Fruit fly (Drosophila melanogaster) Kc167 (cell line): ENCODE data around the gene CG15429.

Experiments used
- Myc ChIP-seq: fragments of >200 bp; optimal IDR thresholded peaks from 2 replicates; lab custom pipeline; 2017; ENCODE audit warnings: missing external identifiers
- Sin3A ChIP-seq: fragments of >200 bp; optimal IDR thresholded peaks from 2 replicates; lab custom pipeline; 2018; ENCODE audit warnings: missing external identifiers
- h ChIP-seq: fragments of >200 bp; optimal IDR thresholded peaks from 3 replicates; lab custom pipeline; 2018; ENCODE audit warnings: missing external identifiers
- insv ChIP-seq: fragments of >200 bp; optimal IDR thresholded peaks from 3 replicates; lab custom pipeline; 2018; ENCODE audit warnings: missing external identifiers
- psq ChIP-seq: fragments of >200 bp; optimal IDR thresholded peaks from 2 replicates; lab custom pipeline; 2017; ENCODE audit warnings: missing external identifiers
- ttk ChIP-seq: sonication (Bioruptor generic); optimal IDR thresholded peaks from 2 replicates; lab custom pipeline; 2017; ENCODE audit warnings: missing external identifiers

The CG15429 gene

dm6 chr2L:4365792-4366326, 13.1 kb downstream of the CG15429 start:
- TF ChIP-seq Myc (lab: Kevin White, UChicago) = no peak
- no peak for TF ChIP-seq Sin3A (lab: Kevin White, UChicago)
- no peak for TF ChIP-seq psq (lab: Kevin White, UChicago)
- no peak for TF ChIP-seq insv
- TF ChIP-seq h (lab: Kevin White, UChicago) = no peak
- TF ChIP-seq ttk (lab: Kevin White, UChicago) = no peak

dm6 chr2L:4366652-4367051, 13.9 kb downstream of the CG15429 start:
- TF ChIP-seq Sin3A (lab: Kevin White, UChicago) = no peak
- TF ChIP-seq insv = no peak
- TF ChIP-seq psq (lab: Kevin White, UChicago) = no peak
- TF ChIP-seq ttk (lab: Kevin White, UChicago) = no peak
- TF ChIP-seq h (lab: Kevin White, UChicago) = no peak
- TF ChIP-seq Myc (lab: Kevin White, UChicago) = no peak

DNA sequence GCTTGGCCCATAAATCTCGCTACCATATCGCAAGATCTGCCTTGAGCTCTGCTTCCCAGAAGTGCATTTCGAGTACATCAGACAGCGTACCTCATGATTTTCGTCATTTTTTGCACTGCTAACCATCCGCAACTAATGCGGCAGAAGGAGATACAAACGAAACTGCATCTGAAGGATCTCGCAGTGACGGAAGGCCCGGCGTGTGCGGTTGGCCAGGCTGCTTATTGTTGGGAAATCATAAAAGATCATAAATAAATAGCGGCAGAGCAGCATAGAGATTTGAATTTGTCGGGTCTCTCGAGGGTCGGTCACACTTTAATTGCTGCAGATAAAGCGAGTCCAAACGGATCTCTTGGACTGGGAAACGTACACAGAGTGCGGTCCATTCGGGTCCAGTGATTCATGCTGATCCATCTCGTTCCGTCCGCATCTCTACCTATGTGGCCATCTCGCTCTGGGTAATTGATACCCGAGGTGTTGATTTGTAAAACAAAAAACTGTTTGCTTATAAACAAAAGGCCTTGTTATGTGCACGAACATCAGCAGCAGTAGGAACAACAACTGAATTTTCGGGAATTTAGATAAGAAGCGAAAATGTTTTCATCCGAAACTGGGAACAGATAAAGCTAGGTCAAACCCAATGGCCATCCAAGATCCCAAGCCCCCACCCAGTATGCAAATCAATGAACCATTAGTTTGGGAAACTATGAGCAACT, 15.9 kb downstream of the CG15429 start:
- TF ChIP-seq psq (lab: Kevin White, UChicago) = no peak
- TF ChIP-seq insv = no peak
- TF ChIP-seq Myc (lab: Kevin White, UChicago) = no peak
- no peak for TF ChIP-seq Sin3A (lab: Kevin White, UChicago)

- TF ChIP-seq ttk (lab: Kevin White, UChicago) (no peak), h (lab: Kevin White, UChicago) (no peak), Sin3A (lab: Kevin White, UChicago) (no peak), psq (lab: Kevin White, UChicago) (no peak), Myc (lab: Kevin White, UChicago) (no peak), insv (no peak)
These were observed 17.3 kb downstream of the CG15429 start for dm6 chr2L:4370007-4370521.

DNA sequence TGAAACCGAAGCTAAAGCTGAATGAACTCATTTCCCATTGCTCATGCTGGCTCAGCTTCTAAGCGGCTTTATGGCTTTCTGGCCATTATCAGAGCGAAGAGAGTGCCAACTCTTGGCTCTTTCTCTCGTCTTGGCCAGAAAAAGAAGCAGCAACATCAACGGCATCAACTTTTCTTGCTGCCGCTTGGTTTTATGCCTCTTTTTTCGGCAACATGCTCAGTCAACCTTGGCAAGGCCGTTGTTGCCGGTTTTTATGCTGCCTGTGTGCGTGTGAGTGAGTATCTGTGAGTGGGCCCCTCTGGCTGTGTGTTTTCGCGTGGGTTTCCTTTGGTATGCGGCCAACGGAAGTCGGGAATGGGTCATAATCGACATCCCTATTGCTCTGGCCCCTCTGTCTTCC, 17.8 kb downstream of the CG15429 start:
- TF ChIP-seq Myc (lab: Kevin White, UChicago) (no peak), psq (lab: Kevin White, UChicago) (no peak), insv (no peak), h (lab: Kevin White, UChicago) (no peak), Sin3A (lab: Kevin White, UChicago) (no peak), ttk (lab: Kevin White, UChicago) (no peak)

dm6 chr2L:4371516-4372136, 18.9 kb downstream of the CG15429 start:
- no peak for TF ChIP-seq ttk (lab: Kevin White, UChicago)
- TF ChIP-seq psq (lab: Kevin White, UChicago) = no peak
- no peak for TF ChIP-seq insv
- no peak for TF ChIP-seq Myc (lab: Kevin White, UChicago)
- TF ChIP-seq Sin3A (lab: Kevin White, UChicago) = no peak
- TF ChIP-seq h (lab: Kevin White, UChicago) = no peak

- TF ChIP-seq Sin3A (lab: Kevin White, UChicago) (no peak), psq (lab: Kevin White, UChicago) (no peak), h (lab: Kevin White, UChicago) (no peak), insv (no peak), Myc (lab: Kevin White, UChicago) (no peak), ttk (lab: Kevin White, UChicago) (no peak)
These were observed 20.2 kb downstream of the CG15429 start for dm6 chr2L:4372802-4373570.

DNA sequence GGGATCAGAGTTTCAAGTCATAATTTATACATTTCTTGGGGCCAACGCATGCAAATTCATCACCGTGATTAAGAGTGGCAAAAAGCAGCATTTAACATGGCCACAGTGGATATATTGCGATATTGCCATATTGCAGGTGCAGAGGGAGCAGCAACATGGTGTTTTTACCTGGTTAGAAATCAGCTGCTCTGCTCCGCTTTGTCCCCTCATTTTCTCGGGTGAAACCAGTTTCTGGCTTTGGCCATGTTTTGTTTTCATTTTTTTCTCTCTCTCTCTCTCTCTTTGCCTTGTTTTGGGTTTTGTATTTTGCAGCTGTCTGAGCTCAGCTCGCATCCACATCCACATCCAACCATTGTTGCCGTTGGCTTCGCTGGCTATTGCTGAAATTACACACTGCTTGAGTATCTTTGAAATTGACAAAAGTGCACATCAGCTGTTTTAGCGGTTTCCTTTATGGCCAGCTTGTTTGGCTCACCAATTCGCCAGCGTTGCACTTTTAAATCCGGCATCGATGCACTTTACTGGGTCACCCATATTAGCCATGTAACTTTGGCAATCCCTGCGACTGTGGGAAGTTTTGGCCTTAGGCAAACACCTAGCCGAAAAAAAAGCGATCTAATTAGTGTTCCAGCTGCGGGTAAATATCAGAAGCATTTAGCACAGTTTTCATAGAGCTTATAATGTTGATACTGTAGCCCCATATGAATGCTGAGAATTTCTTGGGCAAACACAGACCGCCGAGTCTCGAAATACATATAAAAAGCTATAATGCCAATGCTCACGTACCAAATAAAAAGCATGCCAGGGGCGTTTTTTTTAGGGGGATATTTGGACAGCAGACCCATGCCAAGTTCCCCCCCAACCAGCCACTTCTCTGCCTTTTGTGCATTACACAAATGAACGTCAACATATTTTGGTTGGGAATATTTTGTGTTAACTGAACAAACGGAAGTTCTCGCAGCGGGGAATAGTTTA, 22.5 kb downstream of the CG15429 start:
- no peak for TF ChIP-seq psq (lab: Kevin White, UChicago)
- no peak for TF ChIP-seq h (lab: Kevin White, UChicago)
- TF ChIP-seq Sin3A (lab: Kevin White, UChicago) = no peak
- TF ChIP-seq insv = no peak
- TF ChIP-seq Myc (lab: Kevin White, UChicago) = no peak
- no peak for TF ChIP-seq ttk (lab: Kevin White, UChicago)

- TF ChIP-seq psq (lab: Kevin White, UChicago) (no peak), Sin3A (lab: Kevin White, UChicago) (no peak), h (lab: Kevin White, UChicago) (no peak), ttk (lab: Kevin White, UChicago) (no peak), insv (no peak), Myc (lab: Kevin White, UChicago) (no peak)
These were observed 25.0 kb downstream of the CG15429 start for dm6 chr2L:4377747-4378146.

DNA sequence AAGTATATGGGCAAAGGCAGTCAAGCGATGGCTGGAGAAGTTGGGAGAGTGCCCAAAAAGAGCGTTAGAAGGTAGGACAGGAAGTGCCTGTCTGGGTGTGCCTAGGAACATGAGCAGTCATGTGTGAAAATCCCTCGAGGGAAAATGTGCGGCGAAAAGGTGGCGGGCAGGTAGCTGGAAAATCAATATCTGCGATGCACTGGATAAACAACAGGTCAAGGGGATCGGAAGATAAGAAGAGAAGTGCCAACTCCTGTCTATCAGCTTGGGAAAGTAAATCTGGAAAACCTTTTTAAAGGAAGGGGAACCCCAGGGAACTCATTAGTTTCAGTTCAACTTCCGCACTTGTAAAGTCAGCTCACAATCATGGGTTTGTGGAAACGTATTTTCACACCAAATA, 25.6 kb downstream of the CG15429 start:
- no peak for TF ChIP-seq psq (lab: Kevin White, UChicago)
- no peak for TF ChIP-seq ttk (lab: Kevin White, UChicago)
- no peak for TF ChIP-seq Myc (lab: Kevin White, UChicago)
